Worm (Caenorhabditis elegans): ENCODE results near the gene K11D12.11.

DNA sequence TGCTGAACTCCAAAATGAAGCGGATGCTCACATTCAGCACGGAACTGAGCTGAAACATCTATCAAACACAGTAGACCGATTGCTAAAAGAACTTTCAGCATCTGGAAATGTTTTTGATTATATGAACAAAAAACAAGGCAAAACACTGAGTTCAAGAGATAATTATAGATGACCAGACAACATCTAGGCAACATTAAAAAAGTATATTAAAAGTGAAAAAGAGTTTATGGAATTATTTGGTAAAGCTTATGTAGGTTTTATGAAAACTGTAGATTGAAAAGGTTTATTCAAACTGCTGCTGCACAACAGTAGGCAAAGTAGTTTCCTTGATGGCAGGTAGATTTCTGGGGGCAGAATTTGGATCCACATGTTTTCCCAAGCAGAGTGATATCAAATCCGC lies 3.0 kb downstream of the K11D12.11 start, which contains the start of gene K11D12.7:
- TF ChIP-seq eyg-1 (tag; optimal IDR thresholded peaks at IDR 0.05) (no peak), ets-4 (tag; optimal IDR thresholded peaks at IDR 0.05) (no peak), elt-2 (tag; optimal IDR thresholded peaks at IDR 0.05) (no peak), fax-1 (tag; optimal IDR thresholded peaks at IDR 0.05) (no peak)
